Worm (Caenorhabditis elegans) whole organism, L1 larva: ENCODE results near the gene gtf-2F1.

Source experiments
- ceh-90 ChIP-seq: sonication (generic microtip); optimal IDR thresholded peaks from 2 replicates; lab custom pipeline; 2016; ENCODE audit warnings: missing genetic modification characterization, missing compliant biosample characterization
- efl-1 ChIP-seq, 4 experiments: fragments of 150-350 bp; optimal IDR thresholded peaks in 3 of 4; peaks in 1 of 4; 1 replicate in 1 of 4; 2 replicates in 3 of 4; lab custom pipeline; 2014; ENCODE audit warnings: missing biosample characterization in 2 of 4, missing genetic modification characterization in 2 of 4, missing genetic modification reagents in 2 of 4
- fkh-8 ChIP-seq: sonication (generic microtip); optimal IDR thresholded peaks from 2 replicates; lab custom pipeline; 2016; ENCODE audit warnings: mild to moderate bottlenecking, missing genetic modification characterization, missing compliant biosample characterization
- jun-1 ChIP-seq: fragments of 150-350 bp; optimal IDR thresholded peaks from 2 replicates; lab custom pipeline; 2014; ENCODE audit warnings: missing biosample characterization, missing genetic modification reagents, missing genetic modification characterization
- lir-3 ChIP-seq: sonication (generic microtip); optimal IDR thresholded peaks from 2 replicates; lab custom pipeline; 2016; ENCODE audit warnings: mild to moderate bottlenecking, missing genetic modification characterization, moderate library complexity, missing compliant biosample characterization; ENCODE audit not compliant: poor library complexity
- nhr-11 ChIP-seq: fragments of 150-350 bp; optimal IDR thresholded peaks from 2 replicates; lab custom pipeline; 2014; ENCODE audit warnings: missing biosample characterization, missing genetic modification characterization
- nhr-12 ChIP-seq: sonication (generic microtip); optimal IDR thresholded peaks from 2 replicates; lab custom pipeline; 2017; ENCODE audit warnings: missing biosample characterization, missing genetic modification characterization
- skn-1 ChIP-seq: fragments of 150-350 bp; optimal IDR thresholded peaks from 2 replicates; lab custom pipeline; 2014; ENCODE audit warnings: missing biosample characterization, missing genetic modification characterization
- unc-62 ChIP-seq: fragments of 150-350 bp; optimal IDR thresholded peaks from 2 replicates; lab custom pipeline; 2014; ENCODE audit warnings: missing biosample characterization, missing genetic modification reagents, missing genetic modification characterization

- TF ChIP-seq fkh-8 (tag; lab: Kevin White, UChicago), result no peak
- no peak for TF ChIP-seq ceh-90 (tag; lab: Kevin White, UChicago)
- TF ChIP-seq unc-62 (GFP tag; lab: Kevin White, UChicago), result no peak
- TF ChIP-seq nhr-12 (tag; lab: Kevin White, UChicago), result no peak
- TF ChIP-seq jun-1 (tag; lab: Kevin White, UChicago), result no peak
- TF ChIP-seq lir-3, result no peak
- no peak for TF ChIP-seq nhr-11 (tag; lab: Kevin White, UChicago)
- no peak for TF ChIP-seq efl-1 (optimal IDR thresholded peaks at IDR 0.05; lab: Kevin White, UChicago)
- no peak for TF ChIP-seq efl-1 (GFP tag; optimal IDR thresholded peaks at IDR 0.05 in 1 of 2; lab: Kevin White, UChicago)
- no peak for TF ChIP-seq skn-1 (tag; lab: Kevin White, UChicago)
Observed at ce11 chrII:4288111-4288510, 13.3 kb upstream of the gtf-2F1 start, which contains the start of gene C01F1.6.
